Fruit fly (Drosophila melanogaster) whole organism: ENCODE measurements around the gene brat.

Experiments used
- CG8478 ChIP-seq: fragments of >200 bp; optimal IDR thresholded peaks from 2 replicates; lab custom pipeline; 2018; ENCODE audit warnings: inconsistent platforms
- Dll ChIP-seq: fragments of >200 bp; optimal IDR thresholded peaks from 2 replicates; lab custom pipeline; 2017
- EcR ChIP-seq, 2 experiments: fragments of >200 bp; optimal IDR thresholded peaks; 2 replicates each; lab custom pipeline; 2017; ENCODE audit warnings: missing biosample characterization in 2 of 2, missing genetic modification characterization in 2 of 2, missing genetic modification reagents in 2 of 2
- pan ChIP-seq: fragments of >200 bp; optimal IDR thresholded peaks from 2 replicates; lab custom pipeline; 2017
- psq ChIP-seq: fragments of >200 bp; optimal IDR thresholded peaks from 2 replicates; lab custom pipeline; 2017
- usp ChIP-seq: fragments of >200 bp; optimal IDR thresholded peaks from 2 replicates; lab custom pipeline; 2017; ENCODE audit warnings: missing biosample characterization, missing genetic modification characterization, mixed read lengths

DNA sequence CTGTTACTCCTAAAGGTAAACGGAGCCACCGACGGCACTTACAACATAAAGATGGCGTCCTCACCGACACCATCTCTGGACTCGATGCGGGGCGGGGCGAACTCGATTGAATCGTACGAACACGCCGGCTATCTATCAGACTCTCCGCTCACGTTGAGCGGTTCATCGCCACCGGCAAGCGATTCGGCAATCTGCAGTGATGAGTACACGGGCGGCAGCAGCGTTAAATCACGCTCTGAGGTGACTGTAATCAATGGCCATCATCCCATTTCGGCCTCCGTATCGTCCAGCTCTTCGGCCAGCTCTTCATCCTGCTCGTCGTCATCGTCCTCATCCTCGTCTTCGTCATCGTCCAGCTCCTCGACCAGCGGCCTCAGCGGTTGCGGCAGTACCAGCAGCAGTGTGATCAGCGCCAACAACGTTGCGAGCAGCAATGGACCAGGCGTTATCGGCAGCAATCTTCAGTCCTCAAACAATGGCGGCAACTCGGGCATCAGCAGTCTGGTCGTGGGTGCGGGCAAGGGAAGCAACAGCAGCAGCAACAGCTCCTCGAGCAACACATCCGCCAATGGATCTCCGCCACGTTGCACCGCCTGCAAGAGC, 34.6 kb downstream of the brat start:
- TF ChIP-seq usp, result no peak
- no peak for TF ChIP-seq psq (lab: Kevin White, UChicago)
- TF ChIP-seq CG8478 (lab: Kevin White, UChicago), result no peak
- TF ChIP-seq Dll (lab: Kevin White, UChicago), result no peak
- no peak for TF ChIP-seq EcR (GFP tag; optimal IDR thresholded peaks at IDR 0.05; lab: Kevin White, UChicago)
- no peak for TF ChIP-seq pan (lab: Kevin White, UChicago)
